Worm (Caenorhabditis elegans): ENCODE results near the gene EEED8.2.
A peak's percentile ranks its signal among the peaks of the same experiment; 100 is the strongest.

The EEED8.2 gene

ce11 chrII:5420947-5421614, 4.6 kb downstream of the EEED8.2 start, which contains the start of gene tofu-6:
tofu-6 (plus strand) TSS chrII:5421248.
- TF ChIP-seq lsy-2 (tag; optimal IDR thresholded peaks at IDR 0.05) (peak in 1 of 2 experiments; percentile 93), C34F6.9 (tag; optimal IDR thresholded peaks at IDR 0.05) (peak; percentile 9), nhr-77 (tag; optimal IDR thresholded peaks at IDR 0.05) (no peak), skn-1 (tag; optimal IDR thresholded peaks at IDR 0.05) (no peak), ztf-1 (GFP tag; conservative IDR thresholded peaks at IDR 0.05) (no peak), ZK546.5 (tag; optimal IDR thresholded peaks at IDR 0.05) (no peak)

- TF ChIP-seq peb-1 (tag; optimal IDR thresholded peaks at IDR 0.05) (no peak), nhr-129 (tag; optimal IDR thresholded peaks at IDR 0.05) (no peak), alr-1 (tag; optimal IDR thresholded peaks at IDR 0.05) (no peak), dmd-4 (tag; optimal IDR thresholded peaks at IDR 0.05) (no peak), nhr-11 (tag; optimal IDR thresholded peaks at IDR 0.05) (no peak), ztf-4 (tag; optimal IDR thresholded peaks at IDR 0.05) (peak; percentile 12), F13H6.1 (tag; optimal IDR thresholded peaks at IDR 0.05) (no peak), sem-4 (tag; optimal IDR thresholded peaks at IDR 0.05) (peak; percentile 7), lin-13 (GFP tag; optimal IDR thresholded peaks at IDR 0.05) (no peak), ceh-82 (tag; optimal IDR thresholded peaks at IDR 0.05) (no peak), ztf-11 (tag; optimal IDR thresholded peaks at IDR 0.05) (no peak), mab-5 (tag; optimal IDR thresholded peaks at IDR 0.05) (no peak), crh-2 (tag; optimal IDR thresholded peaks at IDR 0.05) (no peak), egl-27 (tag; optimal IDR thresholded peaks at IDR 0.05) (no peak), nhr-237 (tag; optimal IDR thresholded peaks at IDR 0.05) (no peak), lsy-2 (tag; optimal IDR thresholded peaks at IDR 0.05) (peak in 1 of 2 experiments; percentile 33), gmeb-1 (tag; optimal IDR thresholded peaks at IDR 0.05) (no peak), mdl-1 (tag; optimal IDR thresholded peaks at IDR 0.05) (no peak), R02D3.7 (tag; optimal IDR thresholded peaks at IDR 0.05) (no peak), ztf-1 (GFP tag; conservative IDR thresholded peaks at IDR 0.05) (no peak), lin-11 (tag; optimal IDR thresholded peaks at IDR 0.05) (no peak), nhr-77 (tag; optimal IDR thresholded peaks at IDR 0.05) (no peak), nhr-10 (tag; optimal IDR thresholded peaks at IDR 0.05) (no peak), aly-2 (tag; optimal IDR thresholded peaks at IDR 0.05) (no peak), ama-1 (optimal IDR thresholded peaks at IDR 0.05) (no peak), zag-1 (tag; optimal IDR thresholded peaks at IDR 0.05) (no peak), elt-3 (tag; optimal IDR thresholded peaks at IDR 0.05) (no peak), nhr-25 (tag; optimal IDR thresholded peaks at IDR 0.05) (peak; percentile 13), unc-39 (tag; optimal IDR thresholded peaks at IDR 0.05) (no peak), skn-1 (tag; optimal IDR thresholded peaks at IDR 0.05) (no peak), blmp-1 (tag; optimal IDR thresholded peaks at IDR 0.05; ENCODE audit: insufficient read depth) (no peak), sma-9 (GFP tag; optimal IDR thresholded peaks at IDR 0.05) (no peak), sma-9 (tag; optimal IDR thresholded peaks at IDR 0.05) (no peak), C34F6.9 (tag; optimal IDR thresholded peaks at IDR 0.05) (no peak)
Measured at ce11 chrII:5423832-5424231, 7.3 kb downstream of the EEED8.2 start, which contains the start of gene F07F6.7. F07F6.7 (minus strand) TSS chrII:5423858.

DNA sequence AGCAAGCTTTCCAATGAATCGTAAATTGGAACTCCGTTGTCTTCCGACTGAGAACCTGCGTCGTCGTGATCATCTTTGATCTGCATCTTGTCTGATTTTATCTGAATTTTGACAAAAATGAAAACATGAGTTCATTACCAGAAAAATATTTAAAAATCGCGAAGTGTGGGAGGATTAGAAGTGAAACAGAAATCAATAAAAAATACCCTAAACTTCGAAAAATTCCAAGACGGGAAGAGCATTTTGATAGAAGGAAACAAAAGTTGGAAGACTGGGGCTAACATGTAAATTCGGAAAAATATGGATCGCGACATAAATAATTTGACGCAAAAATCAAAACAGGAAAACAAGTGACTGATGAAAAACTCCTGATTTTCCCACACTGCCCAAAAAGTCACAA, 9.1 kb downstream of the EEED8.2 start, which contains the start of gene F07F6.8:
TSS of gene F07F6.8 (minus strand) at position 101 of the 400 bp plus-strand sequence.
- no peak for TF ChIP-seq nhr-12 (tag; optimal IDR thresholded peaks at IDR 0.05)
- TF ChIP-seq ztf-4 (tag; optimal IDR thresholded peaks at IDR 0.05) = no peak
- TF ChIP-seq nhr-129 (tag; optimal IDR thresholded peaks at IDR 0.05) = no peak
- no peak for TF ChIP-seq mbf-1 (tag; optimal IDR thresholded peaks at IDR 0.05)
- no peak for TF ChIP-seq ama-1 (optimal IDR thresholded peaks at IDR 0.05)
- TF ChIP-seq aly-2 (tag; optimal IDR thresholded peaks at IDR 0.05) = no peak
- no peak for TF ChIP-seq elt-3 (tag; optimal IDR thresholded peaks at IDR 0.05)

DNA sequence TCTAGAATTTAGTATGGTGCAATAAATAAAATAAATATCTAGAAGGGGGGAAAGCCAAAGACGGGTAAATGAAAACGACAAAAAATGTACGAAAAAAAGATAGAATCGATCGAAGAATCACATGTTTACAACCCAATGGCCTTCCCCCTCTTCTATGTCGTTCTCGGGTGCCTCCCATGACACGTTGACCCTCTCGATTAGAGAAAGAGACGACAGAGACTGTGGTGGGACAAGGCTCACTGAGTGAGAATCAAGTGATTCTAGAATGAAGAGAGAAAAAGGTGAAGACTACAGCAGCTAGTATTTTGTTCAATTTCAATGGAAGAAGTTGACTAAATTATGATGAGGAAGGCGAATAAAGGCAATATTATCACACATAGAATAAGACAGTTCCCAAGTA, 9.5 kb downstream of the EEED8.2 start:
- peak; percentile 27 for TF ChIP-seq sma-9 (GFP tag; optimal IDR thresholded peaks at IDR 0.05)
- no peak for TF ChIP-seq sma-9 (tag; optimal IDR thresholded peaks at IDR 0.05)
- peak; percentile 38 for TF ChIP-seq F13H6.1 (tag; optimal IDR thresholded peaks at IDR 0.05)
- peak; percentile 69 for TF ChIP-seq nhr-25 (tag; optimal IDR thresholded peaks at IDR 0.05)
- peak; percentile 76 for TF ChIP-seq crh-2 (tag; optimal IDR thresholded peaks at IDR 0.05)
- TF ChIP-seq ceh-82 (tag; optimal IDR thresholded peaks at IDR 0.05) = no peak
- TF ChIP-seq nhr-129 (tag; optimal IDR thresholded peaks at IDR 0.05) = peak; percentile 92
- TF ChIP-seq C34F6.9 (tag; optimal IDR thresholded peaks at IDR 0.05) = peak; percentile 79
- TF ChIP-seq lin-39 (tag; optimal IDR thresholded peaks at IDR 0.05) = no peak
- TF ChIP-seq fos-1 (tag; optimal IDR thresholded peaks at IDR 0.05) = peak; percentile 63
- no peak for TF ChIP-seq nhr-23 (tag; optimal IDR thresholded peaks at IDR 0.05)
- TF ChIP-seq ama-1 (optimal IDR thresholded peaks at IDR 0.05) = peak; percentile 28
- no peak for TF ChIP-seq ztf-11 (tag; optimal IDR thresholded peaks at IDR 0.05)
- peak in 1 of 2 experiments; percentile 71 for TF ChIP-seq lsy-2 (tag; optimal IDR thresholded peaks at IDR 0.05)

All from whole organism, L2 larva.